Worm (Caenorhabditis elegans) whole organism, late embryonic: Measurements from ENCODE around the gene spas-1.

Experiments used
- K02D7.2 ChIP-seq: sonication (generic microtip); optimal IDR thresholded peaks from 2 replicates; lab custom pipeline; 2017; ENCODE audit warnings: mild to moderate bottlenecking, missing genetic modification characterization, missing compliant biosample characterization
- K09A11.1 ChIP-seq: sonication (generic microtip); optimal IDR thresholded peaks from 2 replicates; lab custom pipeline; 2017; ENCODE audit warnings: antibody characterized with exemption, mild to moderate bottlenecking, missing genetic modification characterization, missing compliant biosample characterization; ENCODE audit not compliant: insufficient read depth
- T23F11.4 ChIP-seq: fragments of 200-800 bp; sonication (Bioruptor generic); optimal IDR thresholded peaks from 2 replicates; lab custom pipeline; 2018; ENCODE audit warnings: mild to moderate bottlenecking, missing genetic modification characterization, missing compliant biosample characterization
- ama-1 ChIP-seq: fragments of 150-350 bp; optimal IDR thresholded peaks from 2 replicates; lab custom pipeline; 2014
- ceh-22 ChIP-seq: sonication (generic microtip); optimal IDR thresholded peaks from 2 replicates; lab custom pipeline; 2017; ENCODE audit warnings: missing biosample characterization, missing genetic modification characterization
- ceh-30 ChIP-seq: fragments of 150-350 bp; optimal IDR thresholded peaks from 2 replicates; lab custom pipeline; 2014; ENCODE audit warnings: missing biosample characterization, missing genetic modification characterization
- ceh-31 ChIP-seq: sonication (generic microtip); optimal IDR thresholded peaks from 2 replicates; lab custom pipeline; 2016; ENCODE audit warnings: missing genetic modification characterization, missing compliant biosample characterization
- ceh-45 ChIP-seq: fragments of 200-800 bp; sonication (Bioruptor generic); IDR thresholded peaks from 2 replicates; pipeline ENCODE4 v1.3.6; 2022; ENCODE audit warnings: missing genetic modification reagents, missing genetic modification characterization, missing compliant biosample characterization
- ceh-48 ChIP-seq: sonication (generic microtip); optimal IDR thresholded peaks from 2 replicates; lab custom pipeline; 2016; ENCODE audit warnings: missing genetic modification characterization, inconsistent platforms, missing compliant biosample characterization
- ceh-6 ChIP-seq: fragments of 200-800 bp; sonication (Bioruptor generic); optimal IDR thresholded peaks from 2 replicates; lab custom pipeline; 2018; ENCODE audit warnings: mild to moderate bottlenecking, missing genetic modification characterization, missing compliant biosample characterization
- che-1 ChIP-seq: sonication (generic microtip); optimal IDR thresholded peaks from 2 replicates; lab custom pipeline; 2016; ENCODE audit warnings: mild to moderate bottlenecking, missing genetic modification characterization, missing compliant biosample characterization
- dmd-4 ChIP-seq: sonication (generic microtip); optimal IDR thresholded peaks from 2 replicates; lab custom pipeline; 2016; ENCODE audit warnings: borderline replicate concordance, missing genetic modification characterization, missing compliant biosample characterization
- dve-1 ChIP-seq: sonication (generic microtip); optimal IDR thresholded peaks from 2 replicates; lab custom pipeline; 2017; ENCODE audit warnings: antibody characterized with exemption, mild to moderate bottlenecking, missing genetic modification characterization, missing compliant biosample characterization
- elt-4 ChIP-seq: sonication (generic microtip); optimal IDR thresholded peaks from 2 replicates; lab custom pipeline; 2016; ENCODE audit warnings: missing genetic modification characterization, missing compliant biosample characterization
- fax-1 ChIP-seq: sonication (generic microtip); optimal IDR thresholded peaks from 2 replicates; lab custom pipeline; 2016; ENCODE audit warnings: missing genotype, missing genetic modification characterization, missing compliant biosample characterization
- fkh-6 ChIP-seq: sonication (generic microtip); optimal IDR thresholded peaks from 2 replicates; lab custom pipeline; 2016; ENCODE audit warnings: missing genetic modification characterization, missing compliant biosample characterization
- gmeb-2 ChIP-seq: sonication (generic microtip); optimal IDR thresholded peaks from 2 replicates; lab custom pipeline; 2016; ENCODE audit warnings: missing genetic modification characterization, inconsistent platforms, missing compliant biosample characterization
- hlh-15 ChIP-seq: sonication (generic microtip); optimal IDR thresholded peaks from 2 replicates; lab custom pipeline; 2016; ENCODE audit warnings: missing genetic modification characterization, missing compliant biosample characterization
- hlh-6 ChIP-seq: sonication (generic microtip); optimal IDR thresholded peaks from 2 replicates; lab custom pipeline; 2016; ENCODE audit warnings: missing genotype, missing genetic modification characterization, missing compliant biosample characterization
- nhr-11 ChIP-seq: fragments of 150-350 bp; optimal IDR thresholded peaks from 2 replicates; lab custom pipeline; 2014; ENCODE audit warnings: missing biosample characterization, missing genetic modification characterization
- odd-2 ChIP-seq: sonication (generic microtip); optimal IDR thresholded peaks from 2 replicates; lab custom pipeline; 2017; ENCODE audit warnings: antibody characterized with exemption, mild to moderate bottlenecking, missing genetic modification characterization, missing compliant biosample characterization
- pag-3 ChIP-seq: sonication (generic microtip); optimal IDR thresholded peaks from 2 replicates; lab custom pipeline; 2016; ENCODE audit warnings: missing compliant biosample characterization, missing genetic modification characterization, borderline replicate concordance
- pat-9 ChIP-seq: fragments of 200-800 bp; sonication (Bioruptor generic); optimal IDR thresholded peaks from 2 replicates; lab custom pipeline; 2018; ENCODE audit warnings: mild to moderate bottlenecking, missing genetic modification characterization, moderate library complexity, missing compliant biosample characterization
- pax-1 ChIP-seq: fragments of 150-350 bp; optimal IDR thresholded peaks from 2 replicates; lab custom pipeline; 2014; ENCODE audit warnings: missing biosample characterization, missing genetic modification characterization
- pha-2 ChIP-seq: sonication (generic microtip); optimal IDR thresholded peaks from 2 replicates; lab custom pipeline; 2017; ENCODE audit warnings: mild to moderate bottlenecking, missing genetic modification characterization, missing compliant biosample characterization
- pqm-1 ChIP-seq: sonication (generic microtip); optimal IDR thresholded peaks from 2 replicates; lab custom pipeline; 2016; ENCODE audit warnings: missing genetic modification characterization, missing compliant biosample characterization
- pros-1 ChIP-seq: fragments of 150-350 bp; optimal IDR thresholded peaks from 2 replicates; lab custom pipeline; 2014; ENCODE audit warnings: missing biosample characterization, missing genetic modification reagents, missing genetic modification characterization
- ref-2 ChIP-seq: sonication (generic microtip); optimal IDR thresholded peaks from 2 replicates; lab custom pipeline; 2016; ENCODE audit warnings: missing genetic modification characterization, missing compliant biosample characterization
- sox-2 ChIP-seq: fragments of 200-800 bp; sonication (Bioruptor generic); IDR thresholded peaks from 2 replicates; pipeline ENCODE4 v1.3.6; 2022; ENCODE audit warnings: missing genetic modification reagents, missing genetic modification characterization, missing compliant biosample characterization
- sox-4 ChIP-seq: sonication (generic microtip); optimal IDR thresholded peaks from 2 replicates; lab custom pipeline; 2017; ENCODE audit warnings: mild to moderate bottlenecking, missing genetic modification characterization, inconsistent platforms, missing compliant biosample characterization
- syd-9 ChIP-seq: sonication (generic microtip); optimal IDR thresholded peaks from 2 replicates; lab custom pipeline; 2016; ENCODE audit warnings: mild to moderate bottlenecking, missing genetic modification characterization, moderate library complexity, missing compliant biosample characterization
- tbx-2 ChIP-seq: sonication (generic microtip); optimal IDR thresholded peaks from 2 replicates; lab custom pipeline; 2016; ENCODE audit warnings: missing genetic modification characterization, missing compliant biosample characterization
- tbx-7 ChIP-seq: sonication (generic microtip); optimal IDR thresholded peaks from 2 replicates; lab custom pipeline; 2016; ENCODE audit warnings: missing genotype, missing genetic modification characterization, missing compliant biosample characterization
- ttx-3 ChIP-seq: sonication (generic microtip); optimal IDR thresholded peaks from 2 replicates; lab custom pipeline; 2016; ENCODE audit warnings: missing genetic modification reagents, missing genetic modification characterization, missing compliant biosample characterization
- unc-42 ChIP-seq: sonication (generic microtip); optimal IDR thresholded peaks from 2 replicates; lab custom pipeline; 2016; ENCODE audit warnings: missing genotype, missing genetic modification characterization, missing compliant biosample characterization
- zip-5 ChIP-seq: sonication (generic microtip); optimal IDR thresholded peaks from 2 replicates; lab custom pipeline; 2016; ENCODE audit warnings: missing genetic modification characterization, missing compliant biosample characterization

The spas-1 gene

ce11 chrV:9221566-9221965 lies 46.0 kb downstream of the spas-1 start, which contains the start of gene grd-6:
grd-6 (plus strand) TSS chrV:9221866.
- TF ChIP-seq nhr-11 (tag; lab: Kevin White, UChicago) (no peak), pat-9 (tag; lab: Kevin White, UChicago) (no peak), pag-3 (no peak), tbx-7 (tag; lab: Kevin White, UChicago) (no peak), ceh-30 (tag; lab: Kevin White, UChicago) (no peak), syd-9 (no peak), sox-2 (GFP tag; lab: Robert Waterston, UW) (no peak), tbx-2 (tag; lab: Kevin White, UChicago) (no peak), ref-2 (tag; lab: Kevin White, UChicago) (no peak), unc-42 (tag; lab: Kevin White, UChicago) (no peak), hlh-15 (tag; lab: Kevin White, UChicago) (no peak), ceh-31 (tag; lab: Kevin White, UChicago) (no peak), pax-1 (no peak), zip-5 (no peak), dve-1 (no peak), ceh-48 (tag; lab: Kevin White, UChicago) (no peak), pha-2 (no peak), K02D7.2 (tag; lab: Kevin White, UChicago) (no peak)

- no peak for TF ChIP-seq ttx-3 (tag; lab: Kevin White, UChicago)
- TF ChIP-seq T23F11.4 = no peak
- no peak for TF ChIP-seq che-1
- TF ChIP-seq gmeb-2 (tag; lab: Kevin White, UChicago) = no peak
- no peak for TF ChIP-seq ceh-48 (tag; lab: Kevin White, UChicago)
- no peak for TF ChIP-seq fkh-6 (tag; lab: Kevin White, UChicago)
- no peak for TF ChIP-seq pqm-1
- no peak for TF ChIP-seq hlh-6 (tag; lab: Kevin White, UChicago)
- no peak for TF ChIP-seq dve-1
- TF ChIP-seq, all 69 proteins: peak for 0
These were observed 47.2 kb downstream of the spas-1 start for ce11 chrV:9222819-9223218.

ce11 chrV:9224377-9224776 lies 48.8 kb downstream of the spas-1 start:
- TF ChIP-seq syd-9 (no peak), pros-1 (tag; lab: Kevin White, UChicago) (no peak), dmd-4 (tag; lab: Kevin White, UChicago) (no peak), ceh-22 (tag; lab: Kevin White, UChicago) (no peak)

ce11 chrV:9224981-9225380 lies 49.4 kb downstream of the spas-1 start:
- TF ChIP-seq tbx-7 (tag; lab: Kevin White, UChicago) (no peak), ceh-45 (GFP tag; lab: Robert Waterston, UW) (no peak), ama-1 (lab: Kevin White, UChicago) (no peak), gmeb-2 (tag; lab: Kevin White, UChicago) (no peak), fax-1 (tag; lab: Kevin White, UChicago) (no peak), sox-4 (tag; lab: Kevin White, UChicago) (no peak), odd-2 (no peak), fkh-6 (tag; lab: Kevin White, UChicago) (no peak), K09A11.1 (tag; lab: Kevin White, UChicago) (no peak), elt-4 (no peak), ceh-6 (GFP tag; lab: Kevin White, UChicago) (no peak)

- peak; percentile 30 for TF ChIP-seq ceh-48 (tag; lab: Kevin White, UChicago)
- peak; percentile 61 for TF ChIP-seq unc-42 (tag; lab: Kevin White, UChicago)
- peak; percentile 56 for TF ChIP-seq ceh-31 (tag; lab: Kevin White, UChicago)
- TF ChIP-seq syd-9 = no peak
These were observed 50.1 kb downstream of the spas-1 start, which contains the start of gene F07C3.2 for ce11 chrV:9225675-9226144. F07C3.2 (plus strand) TSS chrV:9226094.
